Worm (Caenorhabditis elegans): Measurements from ENCODE around the gene F36F12.3.

F36F12.3 gene

DNA sequence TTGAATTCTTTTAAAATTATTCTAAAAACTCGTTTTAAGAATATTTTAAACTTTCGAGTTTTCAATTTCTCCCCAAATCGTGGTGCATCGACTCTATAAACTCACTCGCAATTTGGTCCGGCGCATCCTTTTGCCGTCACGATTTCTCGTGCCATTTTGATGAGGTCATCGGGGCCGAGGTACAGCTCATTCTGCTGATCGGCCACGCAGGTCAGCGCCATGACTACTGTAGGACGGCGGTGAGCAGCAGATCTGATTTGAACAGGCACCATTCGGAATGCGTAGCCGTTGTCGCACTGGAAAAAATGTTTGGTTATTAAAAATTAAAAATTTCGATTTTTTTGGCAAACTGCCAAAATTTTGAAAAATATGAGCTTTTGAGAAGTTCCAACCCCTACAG is 47.1 kb downstream of the F36F12.3 start:
- no peak for TF ChIP-seq lin-15B (tag; optimal IDR thresholded peaks at IDR 0.05)
- no peak for TF ChIP-seq nhr-77 (tag; optimal IDR thresholded peaks at IDR 0.05)
- peak; percentile 12 for TF ChIP-seq hmg-11 (tag; optimal IDR thresholded peaks at IDR 0.05)
- TF ChIP-seq elt-3 (tag; optimal IDR thresholded peaks at IDR 0.05): no peak

DNA sequence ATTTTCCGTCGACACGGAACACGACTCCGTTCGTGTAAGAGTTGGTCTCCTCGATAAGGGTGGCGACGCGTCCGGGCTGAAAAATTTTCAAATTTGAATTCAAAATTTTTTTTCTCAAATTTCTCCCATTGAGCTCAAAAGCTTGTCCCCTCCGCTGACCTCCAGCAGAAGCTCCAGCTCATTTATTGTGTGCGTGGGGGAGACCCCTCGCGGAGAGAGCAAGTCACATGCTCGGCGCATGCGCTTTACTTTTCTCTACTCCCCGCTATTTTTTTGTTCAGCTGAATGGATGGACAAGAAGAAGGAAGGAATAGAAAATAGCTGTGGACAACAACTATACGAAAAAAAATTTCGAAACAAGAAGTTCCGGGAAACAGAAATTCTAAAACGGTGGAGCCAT is 47.9 kb downstream of the F36F12.3 start:
- TF ChIP-seq jun-1 (tag; optimal IDR thresholded peaks at IDR 0.05): peak; percentile 28
- TF ChIP-seq pha-4 (tag; optimal IDR thresholded peaks at IDR 0.05): peak; percentile 50
- peak; percentile 49 for TF ChIP-seq mdl-1 (tag; optimal IDR thresholded peaks at IDR 0.05)
- TF ChIP-seq ZK546.5 (tag; optimal IDR thresholded peaks at IDR 0.05): no peak
- no peak for TF ChIP-seq nhr-43 (tag; optimal IDR thresholded peaks at IDR 0.05; ENCODE audit: poor library complexity, severe bottlenecking)
- peak; percentile 80 for TF ChIP-seq hmg-11 (tag; optimal IDR thresholded peaks at IDR 0.05)
- TF ChIP-seq mml-1 (tag; optimal IDR thresholded peaks at IDR 0.05): peak; percentile 93
- no peak for TF ChIP-seq nhr-28 (tag; optimal IDR thresholded peaks at IDR 0.05)
- TF ChIP-seq egl-5 (tag; optimal IDR thresholded peaks at IDR 0.05): peak; percentile 42
- no peak for TF ChIP-seq ceh-82 (tag; optimal IDR thresholded peaks at IDR 0.05)
- peak; percentile 7 for TF ChIP-seq tbx-2 (tag; optimal IDR thresholded peaks at IDR 0.05)
- peak; percentile 74 for TF ChIP-seq lin-39 (tag; optimal IDR thresholded peaks at IDR 0.05)
- no peak for TF ChIP-seq elt-3 (tag; optimal IDR thresholded peaks at IDR 0.05)
- TF ChIP-seq pqm-1 (tag; optimal IDR thresholded peaks at IDR 0.05): peak; percentile 11
- TF ChIP-seq fkh-10 (GFP tag; optimal IDR thresholded peaks at IDR 0.05): peak; percentile 68
- no peak for TF ChIP-seq sea-2 (GFP tag; optimal IDR thresholded peaks at IDR 0.05)
- TF ChIP-seq egl-27 (tag; optimal IDR thresholded peaks at IDR 0.05): no peak
- peak; percentile 50 for TF ChIP-seq snpc-4 (tag; optimal IDR thresholded peaks at IDR 0.05)
- peak; percentile 86 for TF ChIP-seq nfya-1 (tag; optimal IDR thresholded peaks at IDR 0.05; ENCODE audit: insufficient read depth)
- TF ChIP-seq elt-2 (tag; optimal IDR thresholded peaks at IDR 0.05): peak; percentile 5

ce11 chrV:2134340-2134739 is 48.7 kb downstream of the F36F12.3 start:
- TF ChIP-seq lin-39 (tag; optimal IDR thresholded peaks at IDR 0.05) (peak; percentile 56), egl-5 (tag; optimal IDR thresholded peaks at IDR 0.05) (no peak), ceh-16 (tag; optimal IDR thresholded peaks at IDR 0.05) (no peak), nhr-11 (tag; optimal IDR thresholded peaks at IDR 0.05) (no peak), unc-39 (tag; optimal IDR thresholded peaks at IDR 0.05) (no peak), nfya-1 (tag; optimal IDR thresholded peaks at IDR 0.05; ENCODE audit: insufficient read depth) (peak; percentile 35), pha-4 (tag; optimal IDR thresholded peaks at IDR 0.05) (no peak), ztf-11 (tag; optimal IDR thresholded peaks at IDR 0.05) (no peak), hmg-11 (tag; optimal IDR thresholded peaks at IDR 0.05) (no peak), R02D3.7 (tag; optimal IDR thresholded peaks at IDR 0.05) (no peak), mdl-1 (tag; optimal IDR thresholded peaks at IDR 0.05) (no peak)

- TF ChIP-seq lin-39 (tag; optimal IDR thresholded peaks at IDR 0.05): peak; percentile 39
- no peak for TF ChIP-seq ceh-28 (tag; optimal IDR thresholded peaks at IDR 0.05)
- TF ChIP-seq snpc-4 (tag; optimal IDR thresholded peaks at IDR 0.05): peak; percentile 23
- TF ChIP-seq nhr-76 (tag; optimal IDR thresholded peaks at IDR 0.05): no peak
- TF ChIP-seq unc-62 (GFP tag; optimal IDR thresholded peaks at IDR 0.05): no peak
- no peak for TF ChIP-seq nhr-43 (tag; optimal IDR thresholded peaks at IDR 0.05; ENCODE audit: poor library complexity, severe bottlenecking)
- peak; percentile 52 for TF ChIP-seq nfya-1 (tag; optimal IDR thresholded peaks at IDR 0.05; ENCODE audit: insufficient read depth)
- no peak for TF ChIP-seq nhr-237 (tag; optimal IDR thresholded peaks at IDR 0.05)
- peak; percentile 86 for TF ChIP-seq jun-1 (tag; optimal IDR thresholded peaks at IDR 0.05)
- peak; percentile 27 for TF ChIP-seq fkh-10 (GFP tag; optimal IDR thresholded peaks at IDR 0.05)
- TF ChIP-seq hmg-11 (tag; optimal IDR thresholded peaks at IDR 0.05): peak; percentile 54
- TF ChIP-seq elt-2 (tag; optimal IDR thresholded peaks at IDR 0.05): peak; percentile 11
Observed at ce11 chrV:2135323-2135722, 49.7 kb downstream of the F36F12.3 start.

DNA sequence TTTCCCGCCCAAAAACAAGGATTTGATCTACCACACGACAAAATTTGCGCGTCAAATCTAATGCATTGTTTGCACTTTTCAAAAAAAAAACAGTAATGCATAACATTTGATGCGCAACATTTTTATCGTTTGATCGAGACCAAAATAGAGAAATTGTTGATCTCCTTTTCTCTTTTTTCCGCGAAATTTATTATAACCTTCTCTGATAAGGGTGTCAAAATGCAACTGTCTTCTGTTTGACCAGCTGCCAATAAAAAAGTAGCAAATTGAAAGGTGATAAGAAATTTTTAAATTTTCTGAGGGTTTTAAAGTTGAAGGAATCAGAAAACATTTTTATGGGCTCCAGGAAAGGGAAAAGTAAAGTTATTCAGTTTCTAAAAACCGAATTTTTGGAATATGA is 51.4 kb downstream of the F36F12.3 start:
- TF ChIP-seq sea-2 (GFP tag; optimal IDR thresholded peaks at IDR 0.05) (no peak), nhr-237 (tag; optimal IDR thresholded peaks at IDR 0.05) (no peak), elt-2 (tag; optimal IDR thresholded peaks at IDR 0.05) (peak; percentile 10), nhr-76 (tag; optimal IDR thresholded peaks at IDR 0.05) (peak; percentile 59)

DNA sequence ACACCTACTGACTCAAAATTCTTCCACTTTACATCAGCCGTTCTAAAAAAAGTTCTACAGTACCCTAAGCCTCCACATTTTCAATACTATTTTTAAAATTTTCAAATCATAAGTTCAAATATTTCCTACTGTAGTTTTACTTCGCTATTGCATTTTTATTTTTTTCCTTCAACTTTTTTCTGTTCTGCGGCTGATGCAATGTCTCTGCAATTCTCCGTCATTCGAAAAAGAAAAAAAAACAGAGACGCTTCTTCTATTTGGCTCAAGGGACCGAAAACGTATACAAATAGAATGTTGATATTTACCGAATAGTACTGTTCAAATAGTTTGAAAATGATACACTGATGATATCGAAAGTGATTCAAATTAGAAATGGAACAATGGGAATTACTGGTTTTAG is 52.7 kb downstream of the F36F12.3 start:
- TF ChIP-seq unc-62 (GFP tag; optimal IDR thresholded peaks at IDR 0.05) (no peak), nhr-67 (tag; optimal IDR thresholded peaks at IDR 0.05) (no peak), jun-1 (tag; optimal IDR thresholded peaks at IDR 0.05) (peak; percentile 28), fos-1 (tag; optimal IDR thresholded peaks at IDR 0.05) (no peak)
